Fruit fly (Drosophila melanogaster): ENCODE data around the gene CG6683.
A peak's percentile ranks its signal among the peaks of the same experiment; 100 is the strongest.

The CG6683 gene

dm6 chr3L:8523257-8523656 lies 8.5 kb upstream of the CG6683 start, which contains the start of gene GstO2:
Gene GstO2, minus strand, starts transcription at chr3L:8523501.
- TF ChIP-seq Dif (GFP tag; optimal IDR thresholded peaks at IDR 0.05; ENCODE audit: partially characterized antibody) (no peak), Rel (GFP tag; optimal IDR thresholded peaks at IDR 0.05) (no peak), Rel (tag; optimal IDR thresholded peaks at IDR 0.05) (peak; percentile 83), tai (GFP tag; optimal IDR thresholded peaks at IDR 0.05) (no peak)

DNA sequence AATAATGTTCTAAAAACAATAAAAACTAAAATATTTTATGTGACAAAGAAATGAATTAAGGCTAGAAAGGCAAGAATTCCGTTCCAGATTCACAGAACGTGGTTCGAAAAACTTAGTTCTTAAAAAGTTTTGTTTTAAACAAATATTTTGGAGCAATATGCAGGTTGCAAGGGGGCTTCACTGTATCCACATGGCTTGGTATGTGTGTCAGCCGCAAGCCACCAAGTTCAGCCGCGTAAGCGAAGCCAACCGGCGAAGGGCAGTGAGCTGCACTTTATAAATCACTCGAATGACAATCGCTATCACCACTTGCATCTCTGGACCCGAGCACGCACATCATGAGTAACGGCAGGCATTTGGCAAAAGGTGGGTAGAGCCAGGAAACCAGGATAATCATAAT lies 5.5 kb upstream of the CG6683 start, which contains the start of gene se:
Gene se (plus strand): TSS at position 301 of the 400 bp plus-strand sequence.
- TF ChIP-seq CrebA (GFP tag; optimal IDR thresholded peaks at IDR 0.05; ENCODE audit: borderline replicate concordance), result no peak
- TF ChIP-seq usp (GFP tag; optimal IDR thresholded peaks at IDR 0.05), result no peak
- TF ChIP-seq Sp1 (GFP tag; optimal IDR thresholded peaks at IDR 0.05), result no peak
- no peak for TF ChIP-seq Mio (GFP tag; optimal IDR thresholded peaks at IDR 0.05)
- TF ChIP-seq Hr83 (GFP tag; optimal IDR thresholded peaks at IDR 0.05; ENCODE audit: poor library complexity, severe bottlenecking), result no peak
- no peak for TF ChIP-seq N (GFP tag; optimal IDR thresholded peaks at IDR 0.05)
- TF ChIP-seq Vsx2 (GFP tag; optimal IDR thresholded peaks at IDR 0.05; ENCODE audit: partially characterized antibody), result no peak
- no peak for TF ChIP-seq jim (GFP tag; optimal IDR thresholded peaks at IDR 0.05)
- no peak for TF ChIP-seq sage (GFP tag; optimal IDR thresholded peaks at IDR 0.05)
- no peak for TF ChIP-seq ey (GFP tag; optimal IDR thresholded peaks at IDR 0.05)
- no peak for TF ChIP-seq Hr78 (GFP tag; optimal IDR thresholded peaks at IDR 0.05)
- TF ChIP-seq CG32264 (GFP tag; optimal IDR thresholded peaks at IDR 0.05), result no peak
- TF ChIP-seq CG9705 (GFP tag; optimal IDR thresholded peaks at IDR 0.05), result no peak
- TF ChIP-seq dl (GFP tag; optimal IDR thresholded peaks at IDR 0.05; ENCODE audit: insufficient read depth in 1 of 2, partially characterized antibody in 2 of 2), result no peak
- no peak for TF ChIP-seq HLH106 (tag; optimal IDR thresholded peaks at IDR 0.05)
- no peak for TF ChIP-seq Dfd (GFP tag; optimal IDR thresholded peaks at IDR 0.05)
- no peak for TF ChIP-seq brk (GFP tag; optimal IDR thresholded peaks at IDR 0.05)
- no peak for TF ChIP-seq GATAd (GFP tag; optimal IDR thresholded peaks at IDR 0.05)
- TF ChIP-seq Hnf4 (GFP tag; optimal IDR thresholded peaks at IDR 0.05), result no peak

- TF ChIP-seq N (GFP tag; optimal IDR thresholded peaks at IDR 0.05), result no peak
- TF ChIP-seq rgr (GFP tag; optimal IDR thresholded peaks at IDR 0.05), result peak; percentile 39
- peak; percentile 22 for TF ChIP-seq HLH106 (tag; optimal IDR thresholded peaks at IDR 0.05)
- peak; percentile 4 for TF ChIP-seq Jra (GFP tag; optimal IDR thresholded peaks at IDR 0.05)
- no peak for TF ChIP-seq dl (GFP tag; optimal IDR thresholded peaks at IDR 0.05; ENCODE audit: insufficient read depth in 1 of 2, partially characterized antibody in 2 of 2)
- TF ChIP-seq h (GFP tag; optimal IDR thresholded peaks at IDR 0.05), result peak; percentile 47
- TF ChIP-seq fru (GFP tag; optimal IDR thresholded peaks at IDR 0.05), result peak; percentile 75
- peak; percentile 29 for TF ChIP-seq br (GFP tag; optimal IDR thresholded peaks at IDR 0.05)
- peak; percentile 13 for TF ChIP-seq Hr83 (GFP tag; optimal IDR thresholded peaks at IDR 0.05; ENCODE audit: poor library complexity, severe bottlenecking)
- TF ChIP-seq Myc (optimal IDR thresholded peaks at IDR 0.05), result no peak
- TF ChIP-seq Sp1 (GFP tag; optimal IDR thresholded peaks at IDR 0.05), result peak; percentile 4
- peak; percentile 17 for TF ChIP-seq ey (GFP tag; optimal IDR thresholded peaks at IDR 0.05)
- TF ChIP-seq foxo (GFP tag; optimal IDR thresholded peaks at IDR 0.05), result peak in 1 of 2 experiments; percentile 10
These were observed 4.5 kb upstream of the CG6683 start for dm6 chr3L:8519232-8519631.

- TF ChIP-seq GATAd (GFP tag; optimal IDR thresholded peaks at IDR 0.05) (no peak), foxo (GFP tag; optimal IDR thresholded peaks at IDR 0.05) (peak in 1 of 2 experiments; percentile 81), CG9705 (GFP tag; optimal IDR thresholded peaks at IDR 0.05) (no peak), brk (GFP tag; optimal IDR thresholded peaks at IDR 0.05) (peak; percentile 77), Myc (optimal IDR thresholded peaks at IDR 0.05) (no peak), br (GFP tag; optimal IDR thresholded peaks at IDR 0.05) (no peak), tai (GFP tag; optimal IDR thresholded peaks at IDR 0.05) (no peak), Rel (GFP tag; optimal IDR thresholded peaks at IDR 0.05) (peak; percentile 94), Rel (tag; optimal IDR thresholded peaks at IDR 0.05) (peak; percentile 3), dl (GFP tag; optimal IDR thresholded peaks at IDR 0.05; ENCODE audit: insufficient read depth in 1 of 2, partially characterized antibody in 2 of 2) (peak in 1 of 2 experiments; percentile 20), Dif (GFP tag; optimal IDR thresholded peaks at IDR 0.05; ENCODE audit: partially characterized antibody) (peak; percentile 60), sage (GFP tag; optimal IDR thresholded peaks at IDR 0.05) (peak; percentile 28), rgr (GFP tag; optimal IDR thresholded peaks at IDR 0.05) (peak; percentile 6)
These were observed 3.9 kb upstream of the CG6683 start, which contains the start of gene GstO3 for dm6 chr3L:8518516-8519087. Gene GstO3, plus strand, starts transcription at chr3L:8518885.

DNA sequence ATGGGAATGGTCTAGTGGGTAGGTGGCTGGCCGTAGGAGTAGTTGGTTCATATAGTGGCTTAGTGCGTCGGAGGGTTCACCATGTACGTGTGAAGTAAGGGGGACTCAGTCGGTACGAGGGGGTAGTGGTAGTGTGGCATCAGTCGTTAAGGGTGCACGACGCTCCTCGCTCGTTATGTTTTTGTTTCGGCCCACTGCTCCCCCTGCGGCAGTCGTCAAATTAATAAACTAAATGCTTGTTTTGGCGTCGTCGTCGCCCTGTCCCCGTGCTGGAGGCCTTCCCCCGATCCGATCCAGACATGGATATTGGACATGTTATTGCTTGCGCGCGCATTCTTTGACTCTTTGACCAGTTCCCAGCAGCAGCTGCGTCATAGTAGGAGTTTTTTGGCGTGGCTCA lies 1.5 kb downstream of the CG6683 start:
- TF ChIP-seq Vsx2 (GFP tag; optimal IDR thresholded peaks at IDR 0.05; ENCODE audit: partially characterized antibody), result no peak
- TF ChIP-seq foxo (GFP tag; optimal IDR thresholded peaks at IDR 0.05), result no peak
- TF ChIP-seq Jra (GFP tag; optimal IDR thresholded peaks at IDR 0.05), result no peak
- no peak for TF ChIP-seq Sp1 (GFP tag; optimal IDR thresholded peaks at IDR 0.05)
- no peak for TF ChIP-seq dmrt93B (GFP tag; optimal IDR thresholded peaks at IDR 0.05)
- no peak for TF ChIP-seq tai (GFP tag; optimal IDR thresholded peaks at IDR 0.05)
- no peak for TF ChIP-seq CrebA (GFP tag; optimal IDR thresholded peaks at IDR 0.05; ENCODE audit: borderline replicate concordance)
- no peak for TF ChIP-seq woc (GFP tag; optimal IDR thresholded peaks at IDR 0.05)
- no peak for TF ChIP-seq sage (GFP tag; optimal IDR thresholded peaks at IDR 0.05)
- TF ChIP-seq Hnf4 (GFP tag; optimal IDR thresholded peaks at IDR 0.05), result no peak
- TF ChIP-seq Mio (GFP tag; optimal IDR thresholded peaks at IDR 0.05), result no peak
- TF ChIP-seq HLH106 (tag; optimal IDR thresholded peaks at IDR 0.05), result no peak
- no peak for TF ChIP-seq Rel (GFP tag; optimal IDR thresholded peaks at IDR 0.05)
- TF ChIP-seq Rel (tag; optimal IDR thresholded peaks at IDR 0.05), result no peak
- no peak for TF ChIP-seq dsf (GFP tag; optimal IDR thresholded peaks at IDR 0.05; ENCODE audit: borderline replicate concordance)
- TF ChIP-seq sv (GFP tag; optimal IDR thresholded peaks at IDR 0.05), result no peak
- TF ChIP-seq pan (optimal IDR thresholded peaks at IDR 0.05), result no peak
- no peak for TF ChIP-seq h (GFP tag; optimal IDR thresholded peaks at IDR 0.05)
- no peak for TF ChIP-seq br (GFP tag; optimal IDR thresholded peaks at IDR 0.05)
- no peak for TF ChIP-seq psq (GFP tag; optimal IDR thresholded peaks at IDR 0.05)

Data from whole organism, wandering third instar larva.